Fruit fly (Drosophila melanogaster): Measurements from ENCODE around the gene mTerf5.

mTerf5 gene

dm6 chr3R:18244171-18245043 is 20.9 kb upstream of the mTerf5 start (continued):
- TF ChIP-seq Hmx (GFP tag; optimal IDR thresholded peaks at IDR 0.05) (no peak), Hr51 (GFP tag; optimal IDR thresholded peaks at IDR 0.05) (no peak), NFAT (GFP tag; IDR thresholded peaks at IDR 0.05) (peak; percentile 54; the same call in 1 of the 2 replicates), unc-4 (GFP tag; IDR thresholded peaks at IDR 0.05; ENCODE audit: partially characterized antibody) (peak; percentile 36), ap (GFP tag; IDR thresholded peaks at IDR 0.05) (no peak), CG10959 (GFP tag; IDR thresholded peaks at IDR 0.05) (no peak), CG10366 (GFP tag; IDR thresholded peaks at IDR 0.05) (no peak), Nf-YB (GFP tag; optimal IDR thresholded peaks at IDR 0.05) (peak; percentile 40), abd-A (tag; optimal IDR thresholded peaks at IDR 0.05) (peak; percentile 91), CG8388 (GFP tag; optimal IDR thresholded peaks at IDR 0.05) (peak; percentile 99), pzg (GFP tag; optimal IDR thresholded peaks at IDR 0.05) (peak; percentile 8), CG8478 (optimal IDR thresholded peaks at IDR 0.05) (peak; percentile 95), nau (GFP tag; optimal IDR thresholded peaks at IDR 0.05) (peak; percentile 28), CG31388 (GFP tag; optimal IDR thresholded peaks at IDR 0.05) (no peak), lola (GFP tag; optimal IDR thresholded peaks at IDR 0.05) (no peak), mld (GFP tag; IDR thresholded peaks at IDR 0.05; ENCODE audit: partially characterized antibody) (no peak), MBD-R2 (GFP tag; IDR thresholded peaks at IDR 0.05) (no peak; the same call in 1 of the 2 replicates), slbo (GFP tag; IDR thresholded peaks at IDR 0.05) (peak; percentile 13; the same call in 1 of the 2 replicates), row (GFP tag; IDR thresholded peaks at IDR 0.05) (peak; percentile 63), CG9437 (GFP tag; optimal IDR thresholded peaks at IDR 0.05) (peak; percentile 22), Tbp (GFP tag; optimal IDR thresholded peaks at IDR 0.05) (no peak), ranshi (GFP tag; IDR thresholded peaks at IDR 0.05) (no peak), kah (GFP tag; optimal IDR thresholded peaks at IDR 0.05) (no peak), CG34422 (GFP tag; IDR thresholded peaks at IDR 0.05) (peak; percentile 44; the same call in 1 of the 3 replicates), CG17802 (tag; optimal IDR thresholded peaks at IDR 0.05) (no peak), nmo (GFP tag; optimal IDR thresholded peaks at IDR 0.05) (no peak), ERR (GFP tag; optimal IDR thresholded peaks at IDR 0.05) (peak; percentile 69), CG4617 (GFP tag; optimal IDR thresholded peaks at IDR 0.05; ENCODE audit: borderline replicate concordance) (no peak), CG2120 (GFP tag; optimal IDR thresholded peaks at IDR 0.05) (peak; percentile 37), CG8765 (GFP tag; IDR thresholded peaks at IDR 0.05) (0 out of 2 replicates have a peak, but pooled peaks have one; percentile 38), CG3065 (GFP tag; optimal IDR thresholded peaks at IDR 0.05) (no peak), salm (tag; optimal IDR thresholded peaks at IDR 0.05) (no peak), lab (GFP tag; optimal IDR thresholded peaks at IDR 0.05) (peak; percentile 8), CG6765 (GFP tag; optimal IDR thresholded peaks at IDR 0.05) (no peak), Aef1 (GFP tag; IDR thresholded peaks at IDR 0.05) (no peak), CG42726 (GFP tag; IDR thresholded peaks at IDR 0.05; ENCODE audit: partially characterized antibody) (peak; percentile 53; the same call in 1 of the 2 replicates), CG17612 (GFP tag; IDR thresholded peaks at IDR 0.05) (no peak), sens (GFP tag) (peak; percentile 72), bigmax (GFP tag; optimal IDR thresholded peaks at IDR 0.05) (no peak), Taf1 (GFP tag; IDR thresholded peaks at IDR 0.05) (peak; percentile 23; the same call in 1 of the 2 replicates), org-1 (GFP tag; optimal IDR thresholded peaks at IDR 0.05) (peak; percentile 3), Med (GFP tag) (peak; percentile 74), Trl (optimal IDR thresholded peaks at IDR 0.05) (peak; percentile 91 to 94), Trl (GFP tag; optimal IDR thresholded peaks at IDR 0.05) (peak; percentile 43), Hand (GFP tag; optimal IDR thresholded peaks at IDR 0.05) (peak; percentile 18), Hsf (GFP tag; optimal IDR thresholded peaks at IDR 0.05) (peak; percentile 7), Oli (tag; optimal IDR thresholded peaks at IDR 0.05) (peak; percentile 38), sqz (GFP tag; optimal IDR thresholded peaks at IDR 0.05) (peak; percentile 48), CG3726 (GFP tag; IDR thresholded peaks at IDR 0.05) (0 out of 3 replicates have a peak, but pooled peaks have one; percentile 19)
